Worm (Caenorhabditis elegans): ENCODE results near the gene C55A6.4.

DNA sequence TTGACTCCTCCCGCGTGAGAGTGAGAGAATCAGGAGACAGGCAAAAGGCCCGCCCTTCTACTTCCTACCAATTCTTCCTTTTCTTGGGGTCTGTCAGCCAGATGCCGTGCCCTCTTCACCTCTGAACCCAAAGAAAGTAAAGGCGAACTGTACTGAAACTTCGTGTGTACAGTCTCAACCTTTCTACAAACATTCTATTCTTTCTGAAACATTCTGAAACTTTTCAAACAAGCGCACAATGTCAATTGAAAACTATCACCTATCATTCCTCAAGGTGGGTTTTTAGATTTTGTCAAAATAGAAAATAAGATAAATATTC is 14.8 kb upstream of the C55A6.4 start:
- TF ChIP-seq aly-2 (tag; optimal IDR thresholded peaks at IDR 0.05) (no peak), ZK546.5 (tag; optimal IDR thresholded peaks at IDR 0.05) (no peak), unc-39 (tag; optimal IDR thresholded peaks at IDR 0.05) (no peak), nhr-12 (tag; optimal IDR thresholded peaks at IDR 0.05) (no peak), fos-1 (tag; optimal IDR thresholded peaks at IDR 0.05) (no peak), nhr-23 (tag; optimal IDR thresholded peaks at IDR 0.05) (no peak), sma-9 (GFP tag; optimal IDR thresholded peaks at IDR 0.05) (no peak), sma-9 (tag; optimal IDR thresholded peaks at IDR 0.05) (no peak), ztf-11 (tag; optimal IDR thresholded peaks at IDR 0.05) (no peak), lin-13 (GFP tag; optimal IDR thresholded peaks at IDR 0.05) (no peak), elt-3 (tag; optimal IDR thresholded peaks at IDR 0.05) (no peak), mab-5 (tag; optimal IDR thresholded peaks at IDR 0.05) (no peak), ztf-1 (GFP tag; conservative IDR thresholded peaks at IDR 0.05) (no peak)

Data from whole organism, L2 larva.